Worm (Caenorhabditis elegans): ENCODE measurements around the gene C23H5.15.

DNA sequence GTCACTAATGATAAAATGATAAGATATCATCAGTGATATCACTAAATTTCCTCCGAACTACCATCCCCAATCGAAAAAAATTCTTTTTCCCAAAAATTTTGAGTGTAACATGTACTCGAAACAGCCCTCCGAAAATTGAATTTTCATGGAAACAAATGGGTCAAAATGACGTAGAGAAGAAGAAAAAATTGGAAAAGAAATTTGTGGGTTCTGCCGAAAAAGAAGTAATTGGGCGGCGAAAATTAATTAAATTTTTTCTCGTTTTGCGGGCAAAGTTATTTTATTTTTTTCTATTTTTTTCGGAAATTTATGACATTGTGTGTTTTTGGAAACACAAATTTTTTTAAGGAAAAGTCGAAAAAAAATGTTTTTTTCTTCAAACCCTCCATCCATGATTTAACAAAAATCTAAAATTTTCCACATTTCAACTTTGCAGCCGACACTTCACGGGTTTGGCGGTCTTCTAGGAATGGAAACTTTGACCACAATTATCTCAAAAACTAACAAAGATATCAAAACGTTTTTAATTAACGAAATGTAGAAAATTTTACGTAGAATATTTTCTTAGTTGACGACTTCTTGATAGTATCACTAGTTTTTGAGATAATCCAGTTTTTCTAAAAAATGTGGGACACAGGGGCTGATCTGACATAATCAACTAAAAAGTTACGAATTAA is 25.4 kb downstream of the C23H5.15 start:
- no peak for TF ChIP-seq ets-4 (tag; optimal IDR thresholded peaks at IDR 0.05)
- no peak for TF ChIP-seq pha-4 (tag; optimal IDR thresholded peaks at IDR 0.05)
- TF ChIP-seq pag-3 (tag; optimal IDR thresholded peaks at IDR 0.05; ENCODE audit: borderline replicate concordance), result no peak
- no peak for TF ChIP-seq sox-4 (tag; optimal IDR thresholded peaks at IDR 0.05)
- no peak for TF ChIP-seq ceh-6 (GFP tag; optimal IDR thresholded peaks at IDR 0.05)
- no peak for TF ChIP-seq fkh-10 (GFP tag; optimal IDR thresholded peaks at IDR 0.05)
- TF ChIP-seq tbx-2 (tag; optimal IDR thresholded peaks at IDR 0.05), result no peak

Measured in whole organism, late embryonic.